Worm (Caenorhabditis elegans) whole organism, L1 larva: ENCODE results near the gene T28C6.10.

Source experiments
- aly-2 ChIP-seq: fragments of 150-350 bp; optimal IDR thresholded peaks from 2 replicates; lab custom pipeline; 2014; ENCODE audit warnings: missing biosample characterization, missing genetic modification characterization
- blmp-1 ChIP-seq: fragments of 150-350 bp; optimal IDR thresholded peaks from 2 replicates; lab custom pipeline; 2014; ENCODE audit warnings: missing biosample characterization, missing genetic modification characterization
- ceh-82 ChIP-seq, 3 experiments: fragments of 150-350 bp in 1 of 3; sonication (generic microtip) in 2 of 3; optimal IDR thresholded peaks; 2 replicates each; lab custom pipeline; 2014 to 2017; ENCODE audit warnings: missing biosample characterization in 3 of 3, missing genetic modification characterization in 3 of 3
- egl-27 ChIP-seq, 2 experiments: fragments of 150-350 bp in 1 of 2; sonication (generic microtip); optimal IDR thresholded peaks; 3 replicates each; lab custom pipeline; 2017 to 2018; ENCODE audit warnings: missing biosample characterization in 2 of 2, missing genetic modification characterization in 2 of 2, missing genetic modification reagents in 2 of 2
- elt-2 ChIP-seq: sonication (generic microtip); optimal IDR thresholded peaks from 2 replicates; lab custom pipeline; 2016; ENCODE audit warnings: missing genetic modification characterization, mild to moderate bottlenecking, inconsistent platforms, missing compliant biosample characterization, missing genetic modification reagents
- grh-1 ChIP-seq: fragments of 200-800 bp; sonication (Bioruptor generic); IDR thresholded peaks from 2 replicates; pipeline ENCODE4 v1.3.6; 2022; ENCODE audit warnings: missing genetic modification reagents, missing genetic modification characterization, missing compliant biosample characterization
- nhr-237 ChIP-seq: fragments of 150-350 bp; optimal IDR thresholded peaks from 2 replicates; lab custom pipeline; 2014; ENCODE audit warnings: missing biosample characterization, missing genetic modification characterization
- nhr-47 ChIP-seq: sonication (generic microtip); optimal IDR thresholded peaks from 2 replicates; lab custom pipeline; 2016; ENCODE audit warnings: mild to moderate bottlenecking, missing genetic modification characterization, moderate library complexity, missing compliant biosample characterization
- nhr-71 ChIP-seq: sonication (generic microtip); optimal IDR thresholded peaks from 2 replicates; lab custom pipeline; 2016; ENCODE audit warnings: mild to moderate bottlenecking, missing genetic modification characterization, moderate library complexity, missing compliant biosample characterization
- snu-23 ChIP-seq: sonication (generic microtip); optimal IDR thresholded peaks from 2 replicates; lab custom pipeline; 2016; ENCODE audit warnings: missing genetic modification characterization, missing compliant biosample characterization

DNA sequence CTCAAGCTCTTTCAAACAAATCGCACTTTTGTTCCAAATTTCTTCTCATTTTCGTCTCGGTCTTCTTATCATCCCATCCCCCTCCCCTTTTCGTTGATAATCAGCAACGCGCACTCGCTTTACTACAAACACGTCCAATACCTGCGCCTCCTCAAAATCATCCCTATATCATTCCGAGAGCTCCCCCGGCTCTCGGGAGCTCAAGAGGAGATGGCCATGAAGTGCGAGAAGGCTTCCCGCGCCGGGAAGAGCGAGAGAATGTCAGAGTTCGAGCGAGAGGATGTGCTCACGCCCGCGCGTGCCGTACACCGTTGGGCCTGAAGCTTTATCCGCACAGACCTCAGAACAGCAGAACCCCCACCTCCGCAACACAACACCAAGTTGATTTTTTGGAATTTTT lies 33.1 kb downstream of the T28C6.10 start:
- TF ChIP-seq blmp-1 (tag; lab: Kevin White, UChicago): no peak
- no peak for TF ChIP-seq nhr-237 (tag; lab: Kevin White, UChicago)
- TF ChIP-seq grh-1 (GFP tag; lab: Robert Waterston, UW): no peak
- no peak for TF ChIP-seq aly-2 (tag; lab: Kevin White, UChicago)
- TF ChIP-seq ceh-82 (tag; optimal IDR thresholded peaks at IDR 0.05; lab: Kevin White, UChicago): no peak
- TF ChIP-seq elt-2: no peak
- TF ChIP-seq nhr-71: no peak
- no peak for TF ChIP-seq nhr-47
- TF ChIP-seq snu-23 (GFP tag; lab: Kevin White, UChicago): no peak
- TF ChIP-seq egl-27 (tag; optimal IDR thresholded peaks at IDR 0.05; lab: Kevin White, UChicago): no peak
